Fruit fly (Drosophila melanogaster): ENCODE measurements around the gene AsnS.

AsnS gene

dm6 chr3L:21209921-21210532, 37.1 kb downstream of the AsnS start, which contains the start of the genes CG10510 and CG10508 (continued):
- TF ChIP-seq dati (GFP tag; IDR thresholded peaks at IDR 0.05) (no peak), ERR (GFP tag; optimal IDR thresholded peaks at IDR 0.05) (no peak), tgo (GFP tag; IDR thresholded peaks at IDR 0.05) (no peak), E2f1 (GFP tag; IDR thresholded peaks at IDR 0.05) (no peak), Stat92E (GFP tag; optimal IDR thresholded peaks at IDR 0.05) (no peak), trem (tag; optimal IDR thresholded peaks at IDR 0.05) (no peak), scrt (GFP tag; optimal IDR thresholded peaks at IDR 0.05) (peak; percentile 37), tin (GFP tag; optimal IDR thresholded peaks at IDR 0.05) (no peak), Deaf1 (tag; optimal IDR thresholded peaks at IDR 0.05) (peak; percentile 69), CG43689 (GFP tag; IDR thresholded peaks at IDR 0.05) (no peak), CG13123 (GFP tag; optimal IDR thresholded peaks at IDR 0.05) (no peak), bbx (GFP tag; IDR thresholded peaks at IDR 0.05; ENCODE audit: partially characterized antibody) (no peak), CG3065 (GFP tag; optimal IDR thresholded peaks at IDR 0.05) (no peak), CG5953 (GFP tag; IDR thresholded peaks at IDR 0.05) (no peak), bigmax (GFP tag; optimal IDR thresholded peaks at IDR 0.05) (no peak), Adf1 (GFP tag; IDR thresholded peaks at IDR 0.05) (peak; percentile 29; the same call in 1 of the 2 replicates), zf30C (GFP tag; optimal IDR thresholded peaks at IDR 0.05) (no peak), Sry-β (GFP tag; optimal IDR thresholded peaks at IDR 0.05) (no peak), CG9609 (GFP tag; optimal IDR thresholded peaks at IDR 0.05) (no peak), Myb (GFP tag; optimal IDR thresholded peaks at IDR 0.05) (peak; percentile 41), cato (GFP tag; optimal IDR thresholded peaks at IDR 0.05; ENCODE audit: borderline replicate concordance) (no peak), az2 (GFP tag; optimal IDR thresholded peaks at IDR 0.05) (no peak), disco-r (GFP tag; optimal IDR thresholded peaks at IDR 0.05) (no peak), cad (GFP tag; optimal IDR thresholded peaks at IDR 0.05) (no peak), Fer1 (GFP tag; optimal IDR thresholded peaks at IDR 0.05) (peak; percentile 34), slou (GFP tag; optimal IDR thresholded peaks at IDR 0.05) (no peak), abd-A (tag; optimal IDR thresholded peaks at IDR 0.05) (peak; percentile 80), lab (GFP tag; optimal IDR thresholded peaks at IDR 0.05) (peak; percentile 43), Gsc (GFP tag; IDR thresholded peaks at IDR 0.05) (no peak), CG42726 (GFP tag; IDR thresholded peaks at IDR 0.05; ENCODE audit: partially characterized antibody) (no peak; the same call in 1 of the 2 replicates)

- TF ChIP-seq ara (GFP tag; IDR thresholded peaks at IDR 0.05) (no peak), Sox102F (GFP tag; optimal IDR thresholded peaks at IDR 0.05) (no peak), Opbp (GFP tag; IDR thresholded peaks at IDR 0.05; ENCODE audit: partially characterized antibody) (peak; percentile 92), CG10462 (GFP tag; optimal IDR thresholded peaks at IDR 0.05) (no peak), tx (GFP tag; optimal IDR thresholded peaks at IDR 0.05) (peak; percentile 88), bowl (GFP tag; IDR thresholded peaks at IDR 0.05) (no peak), salm (tag; optimal IDR thresholded peaks at IDR 0.05) (no peak), CG17802 (tag; optimal IDR thresholded peaks at IDR 0.05) (peak; percentile 41), Ets97D (GFP tag; optimal IDR thresholded peaks at IDR 0.05) (peak; percentile 83), CG6854 (GFP tag; optimal IDR thresholded peaks at IDR 0.05) (no peak), nmo (GFP tag; optimal IDR thresholded peaks at IDR 0.05) (peak; percentile 60), CG7963 (GFP tag; IDR thresholded peaks at IDR 0.05; ENCODE audit: partially characterized antibody) (peak; percentile 80), Dp (GFP tag; optimal IDR thresholded peaks at IDR 0.05) (peak; percentile 71), HmgD (GFP tag; optimal IDR thresholded peaks at IDR 0.05) (peak; percentile 10), insv (GFP tag; optimal IDR thresholded peaks at IDR 0.05) (peak in 1 of 2 experiments; percentile 77), CG2199 (GFP tag; IDR thresholded peaks at IDR 0.05) (no peak), hkb (optimal IDR thresholded peaks at IDR 0.05) (peak; percentile 53), hkb (GFP tag; IDR thresholded peaks at IDR 0.05) (no peak), tll (GFP tag; optimal IDR thresholded peaks at IDR 0.05) (no peak), zen2 (GFP tag; IDR thresholded peaks at IDR 0.05; ENCODE audit: partially characterized antibody) (peak; percentile 62)
Observed at dm6 chr3L:21216697-21217291, 43.9 kb downstream of the AsnS start, which contains the start of the genes Trmt112 and Ilk. Gene Trmt112, minus strand, starts transcription at chr3L:21216839. Gene Ilk, plus strand, starts transcription at chr3L:21216901.
